Worm (Caenorhabditis elegans) whole organism, mixed stage, embryonic: ENCODE results near the gene cyn-10.

ENCODE experiments used
- bed-3 ChIP-seq: fragments of 200-800 bp; sonication (Bioruptor generic); optimal IDR thresholded peaks from 3 replicates; lab custom pipeline; 2018; ENCODE audit warnings: mild to moderate bottlenecking, missing genetic modification characterization, moderate library complexity, missing compliant biosample characterization
- elt-3 ChIP-seq: fragments of 150-350 bp; optimal IDR thresholded peaks from 2 replicates; lab custom pipeline; 2014; ENCODE audit warnings: missing biosample characterization, missing genetic modification characterization
- hlh-1 ChIP-seq: fragments of 150-350 bp; optimal IDR thresholded peaks from 2 replicates; lab custom pipeline; 2014; ENCODE audit warnings: missing biosample characterization, missing genetic modification reagents, missing genetic modification characterization
- lin-13 ChIP-seq: fragments of 150-350 bp; optimal IDR thresholded peaks from 2 replicates; lab custom pipeline; 2014; ENCODE audit warnings: missing biosample characterization, missing genetic modification characterization
- mep-1 ChIP-seq: fragments of 150-350 bp; optimal IDR thresholded peaks from 2 replicates; lab custom pipeline; 2017; ENCODE audit warnings: missing biosample characterization, missing genetic modification reagents, missing genetic modification characterization, inconsistent platforms
- mls-2 ChIP-seq: sonication (generic microtip); optimal IDR thresholded peaks from 2 replicates; lab custom pipeline; 2016; ENCODE audit warnings: mild to moderate bottlenecking, missing genetic modification characterization, moderate library complexity, missing compliant biosample characterization
- nhr-237 ChIP-seq: fragments of 150-350 bp; optimal IDR thresholded peaks from 2 replicates; lab custom pipeline; 2014; ENCODE audit warnings: missing biosample characterization, missing genetic modification characterization
- pha-4 ChIP-seq: fragments of 150-350 bp; optimal IDR thresholded peaks from 2 replicates; lab custom pipeline; 2018; ENCODE audit warnings: missing biosample characterization, missing genetic modification reagents, missing genetic modification characterization
- snpc-4 ChIP-seq: fragments of 150-350 bp; optimal IDR thresholded peaks from 2 replicates; lab custom pipeline; 2014; ENCODE audit warnings: missing biosample characterization, missing genetic modification characterization
- unc-62 ChIP-seq: fragments of 150-350 bp; optimal IDR thresholded peaks from 2 replicates; lab custom pipeline; 2014; ENCODE audit warnings: missing biosample characterization, missing genetic modification reagents, missing genetic modification characterization
- ztf-11 ChIP-seq: fragments of 150-350 bp; optimal IDR thresholded peaks from 2 replicates; lab custom pipeline; 2014; ENCODE audit warnings: missing biosample characterization, missing genetic modification characterization

DNA sequence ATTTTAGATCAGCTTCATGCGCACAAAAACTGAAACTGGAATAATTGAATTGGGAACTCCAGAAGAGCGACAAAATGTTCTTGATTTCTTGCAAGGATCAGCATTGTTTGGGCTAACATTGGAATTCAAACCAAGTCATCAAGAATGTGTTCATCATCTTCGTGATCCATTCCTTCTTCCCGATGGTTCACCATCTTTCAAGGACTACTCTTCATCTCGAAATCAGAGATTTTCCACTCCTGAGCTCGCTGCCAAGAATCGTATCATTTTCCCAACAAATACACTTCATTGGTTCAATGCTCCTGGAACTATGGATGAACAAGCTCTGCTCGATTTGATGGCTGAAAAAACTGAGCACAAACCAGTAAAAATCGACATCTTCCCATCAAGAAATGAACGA is 12.5 kb downstream of the cyn-10 start:
- TF ChIP-seq lin-13 (tag; lab: Kevin White, UChicago), result no peak
- TF ChIP-seq unc-62 (GFP tag; lab: Kevin White, UChicago), result no peak
- no peak for TF ChIP-seq nhr-237
- no peak for TF ChIP-seq elt-3 (tag; lab: Kevin White, UChicago)
- no peak for TF ChIP-seq bed-3 (GFP tag; lab: Kevin White, UChicago)
- no peak for TF ChIP-seq snpc-4
- TF ChIP-seq mls-2 (tag; lab: Kevin White, UChicago), result no peak
- TF ChIP-seq hlh-1 (tag; lab: Kevin White, UChicago), result no peak
- TF ChIP-seq ztf-11 (tag; lab: Kevin White, UChicago), result no peak
- TF ChIP-seq mep-1 (tag; lab: Kevin White, UChicago), result no peak
- no peak for TF ChIP-seq pha-4 (tag; lab: Kevin White, UChicago)
